Worm (Caenorhabditis elegans) whole organism, young adult: ENCODE data around the gene C01G10.5.

Experiments
- Y95B8A.8 ChIP-seq: fragments of 200-800 bp; sonication (Bioruptor generic); IDR thresholded peaks from 2 replicates; pipeline ENCODE4 v1.3.6; 2022; ENCODE audit warnings: missing genetic modification reagents, missing genetic modification characterization, missing compliant biosample characterization
- akir-1 ChIP-seq: fragments of 200-800 bp; sonication (Bioruptor generic); optimal IDR thresholded peaks from 2 replicates; lab custom pipeline; 2018; ENCODE audit warnings: mild to moderate bottlenecking, missing genetic modification characterization, moderate library complexity, missing compliant biosample characterization
- aptf-3 ChIP-seq: fragments of 200-800 bp; sonication (Bioruptor generic); IDR thresholded peaks from 2 replicates; pipeline ENCODE4 v1.3.6; 2022; ENCODE audit warnings: missing genetic modification characterization, missing compliant biosample characterization
- attf-6 ChIP-seq: fragments of 200-800 bp; sonication (Bioruptor generic); IDR thresholded peaks from 2 replicates; pipeline ENCODE4 v1.3.6; 2022; ENCODE audit warnings: missing genetic modification reagents, missing genetic modification characterization, missing compliant biosample characterization
- die-1 ChIP-seq: sonication (generic microtip); optimal IDR thresholded peaks from 2 replicates; lab custom pipeline; 2016; ENCODE audit warnings: missing genotype, mild to moderate bottlenecking, missing genetic modification characterization, missing compliant biosample characterization
- lin-40 ChIP-seq: sonication (generic microtip); optimal IDR thresholded peaks from 2 replicates; lab custom pipeline; 2016; ENCODE audit warnings: missing genetic modification characterization, mild to moderate bottlenecking, missing compliant biosample characterization, missing genotype, missing genetic modification reagents
- nfya-1 ChIP-seq: sonication (generic microtip); optimal IDR thresholded peaks from 2 replicates; lab custom pipeline; 2017; ENCODE audit warnings: antibody characterized with exemption, missing compliant biosample characterization, missing genetic modification characterization, borderline replicate concordance; ENCODE audit not compliant: insufficient read depth
- pbrm-1 ChIP-seq: fragments of 200-800 bp; sonication (Bioruptor generic); IDR thresholded peaks from 2 replicates; pipeline ENCODE4 v1.3.6; 2022; ENCODE audit warnings: missing genetic modification reagents, missing genetic modification characterization, missing compliant biosample characterization
- snpc-4 ChIP-seq, 5 experiments: fragments of 150-350 bp in 1 of 5; sonication (generic microtip) in 4 of 5; optimal IDR thresholded peaks; 2 replicates each; lab custom pipeline; 2014 to 2018; ENCODE audit warnings: missing genetic modification characterization in 5 of 5, missing biosample characterization in 3 of 5, antibody characterized with exemption in 2 of 5, mild to moderate bottlenecking in 2 of 5, missing compliant biosample characterization in 2 of 5, missing genotype in 2 of 5, moderate library complexity in 2 of 5, missing genetic modification reagents in 1 of 5

- TF ChIP-seq Y95B8A.8 = no peak
- no peak for TF ChIP-seq snpc-4 (GFP tag; optimal IDR thresholded peaks at IDR 0.05; lab: Kevin White, UChicago)
- no peak for TF ChIP-seq snpc-4 (tag; optimal IDR thresholded peaks at IDR 0.05; lab: Kevin White, UChicago)
- TF ChIP-seq pbrm-1 = no peak
- TF ChIP-seq attf-6 (GFP tag; lab: Robert Waterston, UW) = no peak
- TF ChIP-seq lin-40 = no peak
- TF ChIP-seq akir-1 (GFP tag; lab: Kevin White, UChicago) = no peak
- TF ChIP-seq die-1 (tag; lab: Kevin White, UChicago) = no peak
- TF ChIP-seq nfya-1 (tag; lab: Kevin White, UChicago) = no peak
- no peak for TF ChIP-seq aptf-3 (GFP tag; lab: Robert Waterston, UW)
Measured at ce11 chrV:15113992-15114391, 24.7 kb upstream of the C01G10.5 start, which contains the start of gene T01G5.6.
